Worm (Caenorhabditis elegans) whole organism, midembryonic: ENCODE results near the gene chdh-1.

ENCODE experiments used
- T22C8.4 ChIP-seq: fragments of 200-800 bp; sonication (Bioruptor generic); IDR thresholded peaks from 2 replicates; pipeline ENCODE4 v1.3.6; 2022; ENCODE audit warnings: missing genetic modification characterization, missing compliant biosample characterization
- cog-1 ChIP-seq: sonication (generic microtip); optimal IDR thresholded peaks from 2 replicates; lab custom pipeline; 2016; ENCODE audit warnings: missing genetic modification characterization, missing compliant biosample characterization
- flt-1 ChIP-seq: fragments of 200-800 bp; sonication (Bioruptor generic); IDR thresholded peaks from 2 replicates; pipeline ENCODE4 v1.3.6; 2022; ENCODE audit warnings: missing genetic modification characterization, missing compliant biosample characterization
- klf-2 ChIP-seq: fragments of 200-800 bp; sonication (Bioruptor generic); conservative IDR thresholded peaks from 2 replicates; pipeline ENCODE4 v1.3.6; 2022; ENCODE audit warnings: missing genetic modification reagents, missing genetic modification characterization, missing compliant biosample characterization
- med-1 ChIP-seq: sonication (generic microtip); optimal IDR thresholded peaks from 2 replicates; lab custom pipeline; 2017; ENCODE audit warnings: missing genetic modification characterization, mild to moderate bottlenecking, missing compliant biosample characterization, antibody characterized with exemption, missing genetic modification reagents; ENCODE audit not compliant: insufficient read depth
- ref-1 ChIP-seq: fragments of 200-800 bp; sonication (Bioruptor generic); conservative IDR thresholded peaks from 2 replicates; pipeline ENCODE4 v1.3.6; 2022; ENCODE audit warnings: missing genetic modification reagents, missing genetic modification characterization, missing compliant biosample characterization
- tab-1 ChIP-seq: fragments of 200-800 bp; sonication (Bioruptor generic); IDR thresholded peaks from 2 replicates; pipeline ENCODE4 v1.3.6; 2022; ENCODE audit warnings: missing genetic modification characterization, missing compliant biosample characterization
- ztf-23 ChIP-seq: fragments of 200-800 bp; sonication (Bioruptor generic); IDR thresholded peaks from 2 replicates; pipeline ENCODE4 v1.3.6; 2022; ENCODE audit warnings: missing genetic modification reagents, missing genetic modification characterization, missing compliant biosample characterization
- ztf-29 ChIP-seq: fragments of 200-800 bp; sonication (Bioruptor generic); IDR thresholded peaks from 2 replicates; pipeline ENCODE4 v1.3.6; 2022; ENCODE audit warnings: missing genetic modification reagents, missing genetic modification characterization, missing compliant biosample characterization

Gene chdh-1

ce11 chrII:8691344-8691960 is 7.3 kb downstream of the chdh-1 start, which contains the start of gene C34C6.3:
Gene C34C6.3, plus strand, starts transcription at chrII:8691910.
- TF ChIP-seq ztf-23 (GFP tag; lab: Robert Waterston, UW): no peak
- no peak for TF ChIP-seq klf-2 (GFP tag; lab: Robert Waterston, UW)
- TF ChIP-seq cog-1 (tag; lab: Kevin White, UChicago): no peak
- no peak for TF ChIP-seq ztf-29 (GFP tag; lab: Robert Waterston, UW)
- TF ChIP-seq flt-1 (GFP tag; lab: Robert Waterston, UW): no peak
- no peak for TF ChIP-seq med-1 (GFP tag; lab: Kevin White, UChicago)
- TF ChIP-seq ref-1 (GFP tag; lab: Robert Waterston, UW): no peak
- no peak for TF ChIP-seq tab-1 (GFP tag; lab: Robert Waterston, UW)
- TF ChIP-seq T22C8.4 (GFP tag; lab: Robert Waterston, UW): no peak

ce11 chrII:8685623-8686022 is 13.1 kb downstream of the chdh-1 start, which contains the start of gene C34C6.9:
Gene C34C6.9, plus strand, starts transcription at chrII:8685923.
- TF ChIP-seq klf-2 (GFP tag; lab: Robert Waterston, UW) (no peak), tab-1 (GFP tag; lab: Robert Waterston, UW) (no peak), med-1 (GFP tag; lab: Kevin White, UChicago) (no peak), flt-1 (GFP tag; lab: Robert Waterston, UW) (no peak), ref-1 (GFP tag; lab: Robert Waterston, UW) (no peak), ztf-23 (GFP tag; lab: Robert Waterston, UW) (no peak), T22C8.4 (GFP tag; lab: Robert Waterston, UW) (no peak), cog-1 (tag; lab: Kevin White, UChicago) (no peak), ztf-29 (GFP tag; lab: Robert Waterston, UW) (no peak)

- TF ChIP-seq flt-1 (GFP tag; lab: Robert Waterston, UW) (no peak), klf-2 (GFP tag; lab: Robert Waterston, UW) (no peak)
These were observed 13.9 kb downstream of the chdh-1 start, which contains the start of gene hgap-2 for ce11 chrII:8684824-8685223. Gene hgap-2, minus strand, starts transcription at chrII:8684924.

ce11 chrII:8683933-8684332 is 14.8 kb downstream of the chdh-1 start:
- TF ChIP-seq cog-1 (tag; lab: Kevin White, UChicago) (no peak), klf-2 (GFP tag; lab: Robert Waterston, UW) (no peak), med-1 (GFP tag; lab: Kevin White, UChicago) (no peak), tab-1 (GFP tag; lab: Robert Waterston, UW) (no peak), ztf-23 (GFP tag; lab: Robert Waterston, UW) (no peak), flt-1 (GFP tag; lab: Robert Waterston, UW) (no peak), T22C8.4 (GFP tag; lab: Robert Waterston, UW) (no peak), ztf-29 (GFP tag; lab: Robert Waterston, UW) (no peak), ref-1 (GFP tag; lab: Robert Waterston, UW) (no peak)

ce11 chrII:8679799-8680198 is 18.9 kb downstream of the chdh-1 start:
- no peak for TF ChIP-seq klf-2 (GFP tag; lab: Robert Waterston, UW)
- TF ChIP-seq med-1 (GFP tag; lab: Kevin White, UChicago): no peak
- no peak for TF ChIP-seq tab-1 (GFP tag; lab: Robert Waterston, UW)
- TF ChIP-seq ztf-29 (GFP tag; lab: Robert Waterston, UW): no peak
- no peak for TF ChIP-seq ztf-23 (GFP tag; lab: Robert Waterston, UW)
- TF ChIP-seq flt-1 (GFP tag; lab: Robert Waterston, UW): no peak
- TF ChIP-seq ref-1 (GFP tag; lab: Robert Waterston, UW): no peak
- no peak for TF ChIP-seq cog-1 (tag; lab: Kevin White, UChicago)
- no peak for TF ChIP-seq T22C8.4 (GFP tag; lab: Robert Waterston, UW)

ce11 chrII:8675369-8675768 is 23.4 kb downstream of the chdh-1 start:
- no peak for TF ChIP-seq flt-1 (GFP tag; lab: Robert Waterston, UW)
- TF ChIP-seq klf-2 (GFP tag; lab: Robert Waterston, UW): no peak
- no peak for TF ChIP-seq ztf-23 (GFP tag; lab: Robert Waterston, UW)
- no peak for TF ChIP-seq med-1 (GFP tag; lab: Kevin White, UChicago)
- no peak for TF ChIP-seq ref-1 (GFP tag; lab: Robert Waterston, UW)
- no peak for TF ChIP-seq T22C8.4 (GFP tag; lab: Robert Waterston, UW)
- no peak for TF ChIP-seq cog-1 (tag; lab: Kevin White, UChicago)
- no peak for TF ChIP-seq ztf-29 (GFP tag; lab: Robert Waterston, UW)
- no peak for TF ChIP-seq tab-1 (GFP tag; lab: Robert Waterston, UW)

- TF ChIP-seq cog-1 (tag; lab: Kevin White, UChicago): no peak
These were observed 27.9 kb downstream of the chdh-1 start for ce11 chrII:8670835-8671234.

- TF ChIP-seq klf-2 (GFP tag; lab: Robert Waterston, UW) (no peak), tab-1 (GFP tag; lab: Robert Waterston, UW) (no peak), flt-1 (GFP tag; lab: Robert Waterston, UW) (no peak), cog-1 (tag; lab: Kevin White, UChicago) (no peak), ztf-23 (GFP tag; lab: Robert Waterston, UW) (no peak), ztf-29 (GFP tag; lab: Robert Waterston, UW) (no peak), med-1 (GFP tag; lab: Kevin White, UChicago) (no peak), ref-1 (GFP tag; lab: Robert Waterston, UW) (no peak), T22C8.4 (GFP tag; lab: Robert Waterston, UW) (no peak)
These were observed 29.9 kb downstream of the chdh-1 start for ce11 chrII:8668871-8669270.

- TF ChIP-seq cog-1 (tag; lab: Kevin White, UChicago) (no peak), ref-1 (GFP tag; lab: Robert Waterston, UW) (no peak), klf-2 (GFP tag; lab: Robert Waterston, UW) (no peak), ztf-23 (GFP tag; lab: Robert Waterston, UW) (no peak), tab-1 (GFP tag; lab: Robert Waterston, UW) (no peak), med-1 (GFP tag; lab: Kevin White, UChicago) (no peak), T22C8.4 (GFP tag; lab: Robert Waterston, UW) (no peak), flt-1 (GFP tag; lab: Robert Waterston, UW) (no peak), ztf-29 (GFP tag; lab: Robert Waterston, UW) (no peak)
These were observed 34.2 kb downstream of the chdh-1 start, which contains the start of gene etc-1 for ce11 chrII:8664533-8664932. Gene etc-1, plus strand, starts transcription at chrII:8664833.
